Fruit fly (Drosophila melanogaster) Kc167 (cell line): Measurements from ENCODE around the gene mTor.
A peak's percentile ranks its signal among the peaks of the same experiment; 100 is the strongest.

Source experiments
- Myc ChIP-seq: fragments of >200 bp; optimal IDR thresholded peaks from 2 replicates; lab custom pipeline; 2017; ENCODE audit warnings: missing external identifiers
- Sin3A ChIP-seq: fragments of >200 bp; optimal IDR thresholded peaks from 2 replicates; lab custom pipeline; 2018; ENCODE audit warnings: missing external identifiers
- h ChIP-seq: fragments of >200 bp; optimal IDR thresholded peaks from 3 replicates; lab custom pipeline; 2018; ENCODE audit warnings: missing external identifiers
- insv ChIP-seq: fragments of >200 bp; optimal IDR thresholded peaks from 3 replicates; lab custom pipeline; 2018; ENCODE audit warnings: missing external identifiers
- psq ChIP-seq: fragments of >200 bp; optimal IDR thresholded peaks from 2 replicates; lab custom pipeline; 2017; ENCODE audit warnings: missing external identifiers
- ttk ChIP-seq: sonication (Bioruptor generic); optimal IDR thresholded peaks from 2 replicates; lab custom pipeline; 2017; ENCODE audit warnings: missing external identifiers

Gene mTor

DNA sequence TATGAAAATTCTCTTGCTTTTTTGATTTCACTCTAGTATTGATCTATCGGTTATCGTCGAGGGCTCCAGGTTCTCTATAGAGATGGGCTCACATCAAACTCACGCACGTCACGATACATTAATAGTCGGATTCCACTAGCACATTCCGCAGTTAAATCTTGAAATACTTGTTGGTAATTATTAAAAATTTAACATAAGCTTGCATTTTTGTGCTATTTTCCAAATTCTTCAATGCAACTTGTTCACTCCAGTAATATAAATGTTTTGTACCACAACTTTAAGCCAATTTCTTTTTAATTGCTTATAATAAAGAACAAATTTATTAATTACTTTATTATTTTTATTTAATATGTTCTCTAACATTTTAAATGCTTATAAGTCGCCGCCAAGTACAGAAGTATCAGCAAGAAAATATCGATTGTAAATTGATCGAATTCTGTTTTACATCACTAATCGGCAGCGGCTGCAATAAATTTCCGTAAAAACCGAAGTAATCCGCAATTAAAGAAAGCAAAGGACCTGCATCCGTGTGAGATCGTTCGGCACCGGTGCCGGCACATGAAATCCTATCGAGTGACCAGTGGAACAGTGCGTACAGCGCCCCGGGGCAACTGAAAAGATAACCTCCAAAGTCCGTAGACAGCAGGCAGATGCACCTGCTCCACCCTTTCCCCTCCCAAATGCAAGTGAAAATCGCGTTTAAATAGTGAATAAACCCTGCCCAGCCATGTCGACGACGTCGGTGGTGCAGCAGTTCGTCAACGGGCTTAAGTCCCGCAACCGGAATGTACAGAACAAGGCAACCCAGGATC, at the start of gene mTor, which contains the start of gene Vha68-1:
Gene mTor, plus strand, starts transcription at position 422 of the 812 bp plus-strand sequence.
Gene Vha68-1, minus strand, starts transcription at position 49 of the 812 bp plus-strand sequence.
- TF ChIP-seq psq (lab: Kevin White, UChicago) (no peak), Myc (lab: Kevin White, UChicago) (no peak), insv (lab: Kevin White, UChicago) (no peak), h (lab: Kevin White, UChicago) (no peak), ttk (lab: Kevin White, UChicago) (no peak), Sin3A (no peak)

DNA sequence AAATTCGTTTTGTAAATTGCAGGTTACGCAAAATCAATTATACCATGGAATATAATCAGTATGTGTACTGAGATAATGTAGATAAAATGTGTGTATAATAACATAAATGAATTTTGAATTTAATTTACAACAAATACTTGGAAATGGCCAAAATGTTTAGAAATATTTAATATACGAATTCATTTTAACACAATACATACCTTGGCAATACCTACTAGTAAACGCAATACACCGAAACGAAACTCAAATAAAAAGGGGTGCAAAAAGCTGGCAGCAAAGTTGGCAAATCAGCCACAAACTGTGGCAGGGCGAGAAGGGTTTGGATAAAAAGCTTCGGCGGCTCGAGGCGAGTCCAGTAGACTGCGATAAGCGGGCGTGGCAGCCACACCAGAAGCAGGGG, 38.0 kb upstream of the mTor start, which contains the start of gene CG16800:
Gene CG16800, plus strand, starts transcription at position 301 of the 400 bp plus-strand sequence.
- no peak for TF ChIP-seq Myc (lab: Kevin White, UChicago)
- no peak for TF ChIP-seq h (lab: Kevin White, UChicago)
- no peak for TF ChIP-seq insv (lab: Kevin White, UChicago)
- no peak for TF ChIP-seq psq (lab: Kevin White, UChicago)
- no peak for TF ChIP-seq ttk (lab: Kevin White, UChicago)
- TF ChIP-seq Sin3A = no peak

DNA sequence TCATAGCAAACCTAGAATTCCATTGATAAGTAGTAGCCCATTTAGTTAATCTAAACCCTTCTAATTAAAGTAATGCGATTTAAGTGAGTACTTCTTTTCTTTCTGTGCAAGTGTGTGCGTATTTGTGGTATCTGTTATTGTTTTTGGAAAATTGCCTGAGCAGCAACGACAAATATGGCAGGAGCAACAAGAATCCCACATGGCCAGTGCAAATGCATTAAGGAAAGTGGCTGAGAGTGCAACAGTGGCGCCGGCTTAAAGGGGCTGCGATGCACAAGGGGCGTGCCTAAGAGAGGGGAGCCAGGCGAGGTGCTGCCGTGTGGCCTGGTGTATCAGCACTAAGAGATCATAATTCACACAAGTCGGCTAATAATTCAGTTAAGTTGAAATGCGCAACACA, 34.7 kb upstream of the mTor start:
- TF ChIP-seq Sin3A (no peak), insv (lab: Kevin White, UChicago) (no peak), h (lab: Kevin White, UChicago) (no peak), psq (lab: Kevin White, UChicago) (no peak)

DNA sequence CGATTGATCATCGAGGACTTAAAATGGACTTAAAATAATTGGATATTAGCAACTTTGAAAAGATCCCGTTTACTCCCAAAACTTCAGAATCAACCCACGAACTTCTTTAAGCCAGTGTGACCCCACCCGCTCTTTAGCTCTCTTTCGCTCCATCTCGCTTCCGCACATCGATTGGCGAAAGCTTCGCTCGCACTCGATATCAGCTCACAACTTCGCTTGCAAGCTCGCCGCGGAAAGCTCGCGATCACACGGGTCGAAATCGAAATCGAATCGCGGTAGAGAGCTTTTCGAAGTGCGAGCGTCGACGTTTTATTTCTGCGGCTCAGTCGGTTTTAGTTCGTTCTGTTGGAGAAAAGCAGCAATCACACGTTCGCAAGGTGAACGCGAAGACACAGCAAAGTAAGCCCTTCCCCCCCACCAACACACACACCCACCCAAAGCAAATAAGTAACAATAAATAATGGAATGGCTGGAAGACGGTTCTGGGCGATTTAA, 30.2 kb upstream of the mTor start, which contains the start of gene Vha68-2:
Gene Vha68-2, plus strand, starts transcription at position 278 of the 495 bp plus-strand sequence.
- TF ChIP-seq Myc (lab: Kevin White, UChicago) (no peak), insv (lab: Kevin White, UChicago) (no peak), h (lab: Kevin White, UChicago) (no peak), psq (lab: Kevin White, UChicago) (no peak), Sin3A (no peak), ttk (lab: Kevin White, UChicago) (no peak)

DNA sequence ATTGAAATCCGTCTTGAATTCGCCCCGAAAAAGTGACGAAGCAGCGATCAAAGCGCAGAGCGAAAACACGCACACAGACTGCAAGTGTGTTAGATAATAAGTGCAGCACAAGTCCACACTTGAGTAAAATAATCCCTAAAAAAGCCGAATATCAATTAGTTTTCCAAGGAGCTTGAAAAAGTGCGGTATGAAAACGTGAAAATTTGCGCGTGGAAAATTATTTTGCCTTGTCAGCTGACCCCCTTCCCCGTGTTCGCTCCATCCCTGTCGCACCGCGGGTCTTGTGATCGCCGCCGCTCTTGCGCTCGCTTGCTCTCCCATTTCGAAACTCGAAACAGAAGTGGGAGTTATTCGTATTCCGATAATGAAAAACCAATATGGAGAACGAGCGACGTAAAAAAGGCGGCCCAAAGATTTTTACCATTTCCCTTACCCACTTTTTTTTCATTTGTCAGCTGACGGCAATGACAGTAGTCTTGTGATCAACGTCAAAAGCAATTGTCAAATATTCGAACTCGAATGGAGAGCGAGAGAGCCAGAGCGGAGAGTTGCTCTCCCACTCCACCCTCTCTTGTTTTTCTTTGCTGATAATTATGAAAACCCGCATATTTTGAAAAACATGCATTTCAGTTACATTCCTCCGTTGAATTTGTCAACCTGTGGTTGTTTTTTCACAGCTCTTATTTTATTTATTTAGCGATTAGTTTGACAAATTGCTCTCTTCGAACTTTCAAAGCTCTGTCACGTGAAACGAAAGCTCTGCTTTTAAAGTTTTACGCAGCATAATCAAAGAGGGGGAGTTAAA, 29.5 kb upstream of the mTor start:
- TF ChIP-seq Sin3A (no peak), h (lab: Kevin White, UChicago) (no peak), psq (lab: Kevin White, UChicago) (peak; percentile 26)

DNA sequence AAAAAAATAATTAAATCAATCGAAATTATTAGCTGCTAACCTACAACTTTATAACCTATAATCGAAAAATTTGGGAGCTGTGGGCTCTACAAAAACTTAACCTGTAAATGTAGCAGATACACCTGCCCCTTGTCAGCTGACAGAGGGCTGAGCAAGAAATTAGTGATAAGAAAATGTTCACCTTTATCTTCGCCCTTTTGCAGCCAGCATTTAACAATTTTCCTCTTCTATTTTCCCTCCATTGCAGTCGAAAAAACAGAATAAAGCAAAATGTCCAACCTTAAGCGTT, 29.0 kb upstream of the mTor start:
- TF ChIP-seq psq (lab: Kevin White, UChicago) (no peak), h (lab: Kevin White, UChicago) (no peak), Sin3A (no peak)

DNA sequence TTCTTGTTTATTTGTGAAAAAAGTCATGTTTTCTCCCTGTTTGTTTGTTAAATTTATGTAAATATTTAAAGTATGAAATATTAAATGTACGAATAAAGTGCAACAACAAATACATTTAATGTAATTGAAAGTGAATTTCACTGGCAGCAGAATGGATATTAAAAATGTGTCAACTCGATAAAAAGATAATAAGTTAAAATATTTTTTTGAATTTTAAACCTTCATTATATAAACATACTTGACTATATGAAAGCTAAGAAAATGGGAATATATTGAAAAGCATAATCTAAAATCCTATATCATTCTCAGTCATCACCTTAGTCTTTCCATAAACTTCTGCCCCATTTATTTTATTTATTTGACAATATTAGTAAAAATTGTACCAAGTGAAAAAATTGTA, 25.8 kb upstream of the mTor start, which contains the start of gene Vha68-3:
Gene Vha68-3, plus strand, starts transcription at position 301 of the 400 bp plus-strand sequence.
- TF ChIP-seq h (lab: Kevin White, UChicago) = no peak
- TF ChIP-seq Myc (lab: Kevin White, UChicago) = no peak
- no peak for TF ChIP-seq Sin3A
- TF ChIP-seq insv (lab: Kevin White, UChicago) = no peak
- TF ChIP-seq psq (lab: Kevin White, UChicago) = no peak
- no peak for TF ChIP-seq ttk (lab: Kevin White, UChicago)

DNA sequence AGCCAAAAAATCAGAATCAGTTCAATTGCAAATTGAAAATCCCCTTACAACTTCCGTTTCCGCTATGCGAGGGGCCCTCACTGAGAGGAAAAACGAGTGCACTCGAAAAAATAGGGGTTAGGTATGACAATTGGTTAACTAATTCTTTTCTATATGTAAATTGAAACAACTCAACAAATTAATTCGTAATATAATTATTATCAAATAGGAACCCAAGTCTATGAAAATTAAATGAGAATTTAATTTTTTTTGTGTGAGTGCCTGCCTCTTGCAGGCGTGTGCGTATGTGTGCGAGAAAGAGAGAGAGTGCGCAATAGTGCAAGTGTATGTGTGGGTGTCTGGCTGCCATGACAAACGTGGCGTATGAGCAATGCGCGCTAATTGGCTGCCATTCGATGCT, 22.2 kb upstream of the mTor start:
- TF ChIP-seq Myc (lab: Kevin White, UChicago) = no peak
- no peak for TF ChIP-seq insv (lab: Kevin White, UChicago)
- TF ChIP-seq psq (lab: Kevin White, UChicago) = no peak
- TF ChIP-seq h (lab: Kevin White, UChicago) = no peak
- TF ChIP-seq Sin3A = no peak
- no peak for TF ChIP-seq ttk (lab: Kevin White, UChicago)

DNA sequence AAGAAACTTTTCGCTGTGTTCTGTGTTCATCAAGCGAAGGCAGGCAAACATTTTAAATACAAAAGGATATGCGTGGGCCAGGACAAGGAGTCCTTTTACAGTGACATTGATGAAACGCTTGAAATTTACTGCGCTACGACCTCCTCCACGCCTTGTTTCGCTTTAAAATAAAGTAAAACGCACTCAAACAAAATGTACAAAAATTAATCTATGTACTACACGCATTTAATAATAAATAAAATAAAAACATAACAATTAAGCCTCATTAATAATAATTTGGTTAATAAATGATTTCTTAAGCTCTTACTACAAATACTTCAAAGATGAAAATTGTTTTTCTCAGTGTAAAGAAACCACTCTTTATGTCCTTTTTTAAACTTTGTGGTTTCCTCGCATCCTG, 19.2 kb upstream of the mTor start:
- TF ChIP-seq h (lab: Kevin White, UChicago) (no peak), insv (lab: Kevin White, UChicago) (no peak), psq (lab: Kevin White, UChicago) (no peak)

DNA sequence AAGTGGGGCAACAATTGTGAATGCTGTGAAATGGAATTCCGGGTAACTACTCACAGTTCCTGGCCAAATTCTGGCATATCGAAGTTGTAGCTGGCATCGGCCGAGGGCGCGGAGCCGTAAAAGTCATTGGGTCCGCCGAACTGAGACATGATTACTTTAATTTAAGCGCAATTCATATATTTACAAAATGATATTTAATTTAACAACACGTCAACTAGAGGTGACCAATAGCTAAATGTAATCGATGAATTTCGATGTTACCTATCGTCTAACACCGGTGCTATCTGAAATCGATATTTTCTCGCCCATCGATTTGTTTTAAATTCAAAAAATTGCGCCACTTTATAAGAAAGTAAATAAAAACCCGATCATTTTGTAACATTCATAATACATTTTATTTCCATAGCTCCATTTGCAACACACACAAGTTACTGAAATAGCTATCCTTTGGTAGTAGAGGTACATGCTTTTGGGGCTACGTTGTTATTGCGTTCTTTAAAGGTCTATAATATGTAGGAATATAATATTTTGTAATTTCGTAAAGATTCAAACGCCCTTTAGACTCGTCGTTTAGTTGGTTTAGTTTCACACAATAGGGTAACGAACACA, 3.8 kb upstream of the mTor start, which contains the start of gene Yip1d1:
Gene Yip1d1, minus strand, starts transcription at position 243 of the 609 bp plus-strand sequence.
- TF ChIP-seq ttk (lab: Kevin White, UChicago) (no peak), h (lab: Kevin White, UChicago) (no peak), psq (lab: Kevin White, UChicago) (no peak), Myc (lab: Kevin White, UChicago) (no peak), Sin3A (no peak), insv (lab: Kevin White, UChicago) (no peak)

DNA sequence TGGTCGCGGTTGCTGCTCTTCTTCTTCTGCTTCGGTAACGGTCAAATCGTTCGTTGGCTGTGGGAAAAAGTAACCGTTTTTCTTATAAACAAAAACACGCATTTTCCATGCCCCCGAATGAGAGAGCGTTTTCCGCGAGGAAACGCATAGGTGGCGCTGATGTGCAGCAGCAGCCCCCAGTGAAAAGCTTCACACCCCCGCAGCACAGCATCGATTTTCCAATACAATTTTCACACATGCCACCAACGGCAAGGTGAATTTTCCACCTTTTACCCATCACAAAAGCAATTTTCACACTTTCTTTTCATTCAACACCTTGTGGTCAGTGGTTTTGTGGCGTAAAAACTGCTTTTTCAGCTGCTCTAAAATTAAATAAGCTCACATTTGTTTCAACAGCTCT, 621 bp upstream of the mTor start:
- TF ChIP-seq Sin3A (no peak), ttk (lab: Kevin White, UChicago) (no peak), Myc (lab: Kevin White, UChicago) (no peak), h (lab: Kevin White, UChicago) (no peak), psq (lab: Kevin White, UChicago) (no peak), insv (lab: Kevin White, UChicago) (no peak)
